Fruit fly (Drosophila melanogaster) whole organism, embryonic: Measurements from ENCODE around the gene TBC1D16.

ENCODE experiments used
- Bgb ChIP-seq: fragments of 200-800 bp; sonication (Bioruptor generic); IDR thresholded peaks from 2 replicates; pipeline ENCODE4 v1.3.6; 2022; ENCODE audit warnings: missing biosample characterization, missing genetic modification characterization; ENCODE audit not compliant: partially characterized antibody
- CG10366 ChIP-seq: fragments of 200-800 bp; sonication (Bioruptor generic); IDR thresholded peaks from 2 replicates; pipeline ENCODE4 v1.3.6; 2022; ENCODE audit warnings: missing biosample characterization, missing genetic modification characterization
- CG12299 ChIP-seq: fragments of 200-800 bp; sonication (Bioruptor generic); optimal IDR thresholded peaks from 2 replicates; lab custom pipeline; 2018; ENCODE audit warnings: missing biosample characterization, mild to moderate bottlenecking, missing genetic modification characterization
- CG12769 ChIP-seq: fragments of 200-800 bp; sonication (Bioruptor generic); optimal IDR thresholded peaks from 2 replicates; lab custom pipeline; 2019; ENCODE audit warnings: missing biosample characterization, mild to moderate bottlenecking, missing genetic modification characterization, moderate library complexity
- CG13287 ChIP-seq: fragments of 200-800 bp; sonication (Bioruptor generic); IDR thresholded peaks from 2 replicates; pipeline ENCODE4 v1.3.6; 2022; ENCODE audit warnings: missing biosample characterization, missing genetic modification characterization; ENCODE audit not compliant: partially characterized antibody
- CG18599 ChIP-seq: fragments of 200-800 bp; sonication (Bioruptor generic); optimal IDR thresholded peaks from 3 replicates; lab custom pipeline; 2017; ENCODE audit warnings: missing biosample characterization, missing genetic modification characterization, mild to moderate bottlenecking, moderate library complexity, missing genetic modification reagents
- CG3163 ChIP-seq: fragments of 200-800 bp; sonication (Bioruptor generic); optimal IDR thresholded peaks from 3 replicates; lab custom pipeline; 2016; ENCODE audit warnings: missing biosample characterization, missing genetic modification characterization
- CG42726 ChIP-seq: fragments of 200-800 bp; sonication (Bioruptor generic); IDR thresholded peaks from 2 replicates; pipeline ENCODE4 v1.3.6; 2022; ENCODE audit warnings: missing biosample characterization, missing genetic modification characterization; ENCODE audit not compliant: partially characterized antibody
- CG43689 ChIP-seq: fragments of 200-800 bp; sonication (Bioruptor generic); IDR thresholded peaks from 2 replicates; pipeline ENCODE4 v1.3.6; 2022; ENCODE audit warnings: missing biosample characterization, missing genetic modification characterization
- CG6654 ChIP-seq: fragments of 200-800 bp; sonication (Bioruptor generic); optimal IDR thresholded peaks from 2 replicates; lab custom pipeline; 2017; ENCODE audit warnings: missing biosample characterization, mild to moderate bottlenecking, missing genetic modification characterization
- CG6765 ChIP-seq: fragments of 200-800 bp; sonication (Bioruptor generic); optimal IDR thresholded peaks from 3 replicates; lab custom pipeline; 2017; ENCODE audit warnings: missing biosample characterization, mild to moderate bottlenecking, missing genetic modification characterization
- CG6813 ChIP-seq: fragments of 200-800 bp; sonication (Bioruptor generic); optimal IDR thresholded peaks from 2 replicates; lab custom pipeline; 2017; ENCODE audit warnings: missing biosample characterization, missing genetic modification characterization, mild to moderate bottlenecking, moderate library complexity, missing genetic modification reagents
- CG7786 ChIP-seq: fragments of 200-800 bp; sonication (Bioruptor generic); optimal IDR thresholded peaks from 2 replicates; lab custom pipeline; 2016; ENCODE audit warnings: missing biosample characterization, missing genetic modification characterization
- CG9817 ChIP-seq: fragments of 200-800 bp; sonication (Bioruptor generic); optimal IDR thresholded peaks from 2 replicates; lab custom pipeline; 2018; ENCODE audit warnings: missing biosample characterization, mild to moderate bottlenecking, missing genetic modification characterization, moderate library complexity
- Camta ChIP-seq: fragments of 200-800 bp; sonication (Bioruptor generic); optimal IDR thresholded peaks from 2 replicates; lab custom pipeline; 2016; ENCODE audit warnings: missing biosample characterization, missing genetic modification characterization
- Deaf1 ChIP-seq: fragments of 200-800 bp; optimal IDR thresholded peaks from 3 replicates; lab custom pipeline; 2019; ENCODE audit warnings: missing biosample characterization, mild to moderate bottlenecking, missing genetic modification characterization, moderate library complexity
- Dip2 ChIP-seq: fragments of 200-800 bp; sonication (Bioruptor generic); IDR thresholded peaks from 2 replicates; pipeline ENCODE4 v1.3.6; 2022; ENCODE audit warnings: missing biosample characterization, missing genetic modification characterization
- Dll ChIP-seq: fragments of 200-800 bp; sonication (Bioruptor generic); IDR thresholded peaks from 4 replicates; pipeline ENCODE4 v1.3.6; 2022; ENCODE audit warnings: missing biosample characterization, missing genetic modification characterization; ENCODE audit not compliant: partially characterized antibody
- Dp ChIP-seq: fragments of 200-800 bp; sonication (Bioruptor generic); optimal IDR thresholded peaks from 2 replicates; lab custom pipeline; 2018; ENCODE audit warnings: missing biosample characterization, mild to moderate bottlenecking, missing genetic modification characterization, moderate library complexity
- Fer2 ChIP-seq: fragments of 200-800 bp; sonication (Bioruptor generic); optimal IDR thresholded peaks from 2 replicates; lab custom pipeline; 2018; ENCODE audit warnings: missing biosample characterization, mild to moderate bottlenecking, missing genetic modification characterization, moderate library complexity
- Gsc ChIP-seq: fragments of 200-800 bp; sonication (Bioruptor generic); IDR thresholded peaks from 2 replicates; pipeline ENCODE4 v1.3.6; 2022; ENCODE audit warnings: missing biosample characterization, missing genetic modification characterization
- HLH4C ChIP-seq: fragments of 200-800 bp; sonication (Bioruptor generic); IDR thresholded peaks from 3 replicates; pipeline ENCODE4 v1.3.6; 2022; ENCODE audit warnings: missing biosample characterization, missing genetic modification characterization; ENCODE audit not compliant: partially characterized antibody
- MESR4 ChIP-seq: fragments of 200-800 bp; sonication (Bioruptor generic); optimal IDR thresholded peaks from 2 replicates; lab custom pipeline; 2018; ENCODE audit warnings: missing biosample characterization, mild to moderate bottlenecking, missing genetic modification characterization, moderate library complexity
- Max ChIP-seq: fragments of 200-800 bp; sonication (Bioruptor generic); optimal IDR thresholded peaks from 2 replicates; lab custom pipeline; 2016; ENCODE audit warnings: missing biosample characterization, mild to moderate bottlenecking, missing genetic modification characterization
- NC2α ChIP-seq: fragments of 200-800 bp; sonication (Bioruptor generic); optimal IDR thresholded peaks from 2 replicates; lab custom pipeline; 2016; ENCODE audit warnings: missing biosample characterization, missing genetic modification characterization
- Nf-YB ChIP-seq: fragments of 200-800 bp; sonication (Bioruptor generic); optimal IDR thresholded peaks from 3 replicates; lab custom pipeline; 2019; ENCODE audit warnings: missing biosample characterization, mild to moderate bottlenecking, missing genetic modification characterization, moderate library complexity
- NfI ChIP-seq: fragments of 200-800 bp; sonication (Bioruptor generic); optimal IDR thresholded peaks from 3 replicates; lab custom pipeline; 2018; ENCODE audit warnings: missing biosample characterization, mild to moderate bottlenecking, missing genetic modification characterization, moderate library complexity
- Optix ChIP-seq: fragments of 200-800 bp; sonication (Bioruptor generic); IDR thresholded peaks from 3 replicates; pipeline ENCODE4 v1.3.6; 2022; ENCODE audit warnings: missing biosample characterization, missing genetic modification characterization
- Pdp1 ChIP-seq, 2 experiments: fragments of 200-800 bp; sonication (Bioruptor generic); optimal IDR thresholded peaks; 3 replicates each; lab custom pipeline; 2016; ENCODE audit warnings: missing biosample characterization in 2 of 2, missing genetic modification characterization in 2 of 2, mild to moderate bottlenecking in 1 of 2, moderate library complexity in 1 of 2
- Taf1 ChIP-seq: fragments of 200-800 bp; sonication (Bioruptor generic); IDR thresholded peaks from 2 replicates; pipeline ENCODE4 v1.3.6; 2022; ENCODE audit warnings: missing biosample characterization, missing genetic modification characterization
- Tbp ChIP-seq: fragments of >200 bp; optimal IDR thresholded peaks from 2 replicates; lab custom pipeline; 2018; ENCODE audit warnings: missing biosample characterization, missing genetic modification characterization
- bab2 ChIP-seq: fragments of 200-800 bp; sonication (Bioruptor generic); optimal IDR thresholded peaks from 2 replicates; lab custom pipeline; 2016; ENCODE audit warnings: missing biosample characterization, missing genetic modification characterization
- crc ChIP-seq: fragments of 200-800 bp; sonication (Bioruptor generic); optimal IDR thresholded peaks from 2 replicates; lab custom pipeline; 2016; ENCODE audit warnings: missing biosample characterization, missing genetic modification characterization
- crp ChIP-seq, 2 experiments: fragments of 200-800 bp; sonication (Bioruptor generic); optimal IDR thresholded peaks; 2 replicates in 1 of 2; 3 replicates in 1 of 2; lab custom pipeline; 2017; ENCODE audit warnings: missing biosample characterization in 2 of 2, missing genetic modification characterization in 2 of 2, mild to moderate bottlenecking in 1 of 2, moderate library complexity in 1 of 2
- fd3F ChIP-seq: fragments of 200-800 bp; sonication (Bioruptor generic); optimal IDR thresholded peaks from 2 replicates; lab custom pipeline; 2018; ENCODE audit warnings: missing biosample characterization, mild to moderate bottlenecking, missing genetic modification characterization, moderate library complexity
- lmd ChIP-seq: fragments of 200-800 bp; sonication (Bioruptor generic); IDR thresholded peaks from 2 replicates; pipeline ENCODE4 v1.3.6; 2022; ENCODE audit warnings: missing biosample characterization, missing genetic modification characterization
- mld ChIP-seq: fragments of 200-800 bp; sonication (Bioruptor generic); IDR thresholded peaks from 3 replicates; pipeline ENCODE4 v1.3.6; 2022; ENCODE audit warnings: missing biosample characterization, missing genetic modification characterization; ENCODE audit not compliant: partially characterized antibody
- nau ChIP-seq: fragments of 200-800 bp; sonication (Bioruptor generic); optimal IDR thresholded peaks from 3 replicates; lab custom pipeline; 2017; ENCODE audit warnings: missing biosample characterization, mild to moderate bottlenecking, missing genetic modification characterization, missing genetic modification reagents
- p53 ChIP-seq: fragments of 200-800 bp; sonication (Bioruptor generic); optimal IDR thresholded peaks from 2 replicates; lab custom pipeline; 2016; ENCODE audit warnings: missing biosample characterization, missing genetic modification characterization
- pan ChIP-seq, 4 experiments: fragments of >200 bp in 3 of 4; fragments of 200-800 bp in 1 of 4; sonication (Bioruptor generic) in 1 of 4; optimal IDR thresholded peaks in 3 of 4; IDR thresholded peaks in 1 of 4; 2 replicates each; pipeline versions ENCODE4 v1.3.6 to Lab custom; 2017 to 2022; ENCODE audit warnings: missing biosample characterization in 2 of 4, missing genetic modification characterization in 2 of 4, mixed read lengths in 1 of 4
- sc ChIP-seq, 3 experiments: fragments of >200 bp in 2 of 3; fragments of 200-800 bp in 1 of 3; sonication (Bioruptor generic) in 1 of 3; optimal IDR thresholded peaks; 2 replicates in 2 of 3; 3 replicates in 1 of 3; lab custom pipeline; 2017; ENCODE audit warnings: mild to moderate bottlenecking in 1 of 3, missing biosample characterization in 1 of 3, missing genetic modification characterization in 1 of 3, missing genetic modification reagents in 1 of 3
- schlank ChIP-seq: fragments of 200-800 bp; sonication (Bioruptor generic); optimal IDR thresholded peaks from 2 replicates; lab custom pipeline; 2018; ENCODE audit warnings: missing biosample characterization, mild to moderate bottlenecking, missing genetic modification characterization
- scrt ChIP-seq: fragments of 200-800 bp; sonication (Bioruptor generic); optimal IDR thresholded peaks from 2 replicates; lab custom pipeline; 2018; ENCODE audit warnings: missing biosample characterization, mild to moderate bottlenecking, missing genetic modification characterization, moderate library complexity
- sens ChIP-seq: fragments of 200-800 bp; sonication (Bioruptor generic); peaks from one replicate; lab custom pipeline; 2016; ENCODE audit warnings: missing biosample characterization, missing genetic modification characterization
- sens-2 ChIP-seq: fragments of 200-800 bp; sonication (Bioruptor generic); IDR thresholded peaks from 2 replicates; pipeline ENCODE4 v1.3.6; 2022; ENCODE audit warnings: missing biosample characterization, missing genetic modification characterization
- sug ChIP-seq: fragments of 200-800 bp; optimal IDR thresholded peaks from 2 replicates; lab custom pipeline; 2019; ENCODE audit warnings: missing biosample characterization, mild to moderate bottlenecking, missing genetic modification characterization, moderate library complexity
- trem ChIP-seq: fragments of 200-800 bp; optimal IDR thresholded peaks from 3 replicates; lab custom pipeline; 2019; ENCODE audit warnings: missing biosample characterization, mild to moderate bottlenecking, missing genetic modification characterization, moderate library complexity
- tup ChIP-seq: fragments of 200-800 bp; sonication (Bioruptor generic); optimal IDR thresholded peaks from 2 replicates; lab custom pipeline; 2016; ENCODE audit warnings: missing biosample characterization, mild to moderate bottlenecking, missing genetic modification characterization, moderate library complexity

The TBC1D16 gene

dm6 chr2L:10468388-10468787 is 32.9 kb upstream of the TBC1D16 start (continued):
- TF ChIP-seq trem (tag; lab: Kevin White, UChicago) (peak; percentile 16), Taf1 (GFP tag; lab: Robert Waterston, UW) (peak; percentile 61), MESR4 (GFP tag; lab: Kevin White, UChicago) (no peak), nau (GFP tag; lab: Kevin White, UChicago) (no peak), sens (GFP tag; lab: Kevin White, UChicago) (peak; percentile 63), CG6813 (GFP tag; lab: Kevin White, UChicago) (peak; percentile 40), Tbp (GFP tag; lab: Kevin White, UChicago) (no peak), crc (GFP tag; lab: Kevin White, UChicago) (no peak), HLH4C (GFP tag; lab: Robert Waterston, UW) (no peak), Gsc (GFP tag; lab: Robert Waterston, UW) (no peak), lmd (peak; percentile 71; the same call in 1 of the 2 replicates), CG6654 (peak; percentile 15), CG18599 (GFP tag; lab: Kevin White, UChicago) (peak; percentile 47), Nf-YB (GFP tag; lab: Kevin White, UChicago) (no peak), NC2α (no peak), fd3F (GFP tag; lab: Kevin White, UChicago) (peak; percentile 33), Dip2 (GFP tag; lab: Robert Waterston, UW) (no peak), Max (GFP tag; lab: Kevin White, UChicago) (no peak), Optix (GFP tag; lab: Robert Waterston, UW) (0 out of 3 replicates have a peak, but pooled peaks have one; percentile 46), CG12769 (tag; lab: Kevin White, UChicago) (peak; percentile 71), CG10366 (peak; percentile 40), scrt (GFP tag; lab: Kevin White, UChicago) (peak; percentile 23), Fer2 (tag; lab: Kevin White, UChicago) (peak; percentile 25), Pdp1 (GFP tag; optimal IDR thresholded peaks at IDR 0.05; lab: Kevin White, UChicago) (peak in 1 of 2 experiments; percentile 49), schlank (tag; lab: Kevin White, UChicago) (peak; percentile 26), CG13287 (GFP tag; lab: Robert Waterston, UW) (no peak), CG43689 (GFP tag; lab: Robert Waterston, UW) (peak; percentile 32; the same call in 1 of the 2 replicates), crp (GFP tag; optimal IDR thresholded peaks at IDR 0.05; lab: Kevin White, UChicago) (no peak), Dp (GFP tag; lab: Kevin White, UChicago) (no peak), sens-2 (GFP tag; lab: Robert Waterston, UW) (peak; percentile 29; the same call in 1 of the 2 replicates), CG42726 (GFP tag; lab: Robert Waterston, UW) (no peak), CG7786 (GFP tag; lab: Kevin White, UChicago) (peak; percentile 42), p53 (GFP tag; lab: Kevin White, UChicago) (no peak), tup (GFP tag; lab: Kevin White, UChicago) (no peak), CG6765 (GFP tag; lab: Kevin White, UChicago) (peak; percentile 32), CG12299 (tag; lab: Kevin White, UChicago) (no peak), CG3163 (no peak), Deaf1 (tag; lab: Kevin White, UChicago) (no peak), pan (optimal IDR thresholded peaks at IDR 0.05; lab: Kevin White, UChicago) (no peak), pan (GFP tag; optimal IDR thresholded peaks at IDR 0.05 in 1 of 2, IDR thresholded peaks at IDR 0.05 in 1 of 2) (peak in 1 of 2 experiments; percentile 71), mld (GFP tag; lab: Robert Waterston, UW) (no peak), sc (optimal IDR thresholded peaks at IDR 0.05; lab: Kevin White, UChicago) (no peak), sc (GFP tag; optimal IDR thresholded peaks at IDR 0.05; lab: Kevin White, UChicago) (peak; percentile 33), CG9817 (tag; lab: Kevin White, UChicago) (peak; percentile 64), Dll (GFP tag; lab: Robert Waterston, UW) (no peak), bab2 (GFP tag; lab: Kevin White, UChicago) (peak; percentile 26), Bgb (GFP tag; lab: Robert Waterston, UW) (no peak), sug (tag; lab: Kevin White, UChicago) (peak; percentile 26), NfI (peak; percentile 63), Camta (GFP tag; lab: Kevin White, UChicago) (no peak)
